Worm (Caenorhabditis elegans): Measurements from ENCODE around the gene tgt-2.

tgt-2 gene

ce11 chrV:19001016-19001415 is 2.9 kb downstream of the tgt-2 start, which contains the start of gene Y39B6A.34:
Gene Y39B6A.34, plus strand, starts transcription at chrV:19001018.
- no peak for TF ChIP-seq ets-5 (GFP tag; IDR thresholded peaks at IDR 0.05)
- TF ChIP-seq Y116A8C.19 (tag; optimal IDR thresholded peaks at IDR 0.05; ENCODE audit: borderline replicate concordance): no peak
- TF ChIP-seq ztf-4 (tag; optimal IDR thresholded peaks at IDR 0.05): peak; percentile 33
- peak in 1 of 3 experiments; percentile 46 for TF ChIP-seq ceh-82 (tag; optimal IDR thresholded peaks at IDR 0.05)
- TF ChIP-seq isw-1 (GFP tag; IDR thresholded peaks at IDR 0.05): no peak
- peak in 1 of 2 experiments; percentile 30 for TF ChIP-seq lin-35 (GFP tag; optimal IDR thresholded peaks at IDR 0.05)
- TF ChIP-seq skn-1 (tag; optimal IDR thresholded peaks at IDR 0.05): peak; percentile 14
- TF ChIP-seq dpl-1 (GFP tag; optimal IDR thresholded peaks at IDR 0.05): peak in 2 of 3 experiments; percentile 11 to 32
- TF ChIP-seq tbx-2 (tag; optimal IDR thresholded peaks at IDR 0.05): peak; percentile 15
- TF ChIP-seq nhr-19 (GFP tag; conservative IDR thresholded peaks at IDR 0.05): peak; percentile 52
- TF ChIP-seq lsy-2 (tag; optimal IDR thresholded peaks at IDR 0.05): peak; percentile 11 to 48
- TF ChIP-seq nhr-71 (tag; optimal IDR thresholded peaks at IDR 0.05): peak; percentile 45
- peak; percentile 23 for TF ChIP-seq dsc-1 (tag; optimal IDR thresholded peaks at IDR 0.05)
- TF ChIP-seq efl-1 (optimal IDR thresholded peaks at IDR 0.05): peak; percentile 2 to 40
- TF ChIP-seq efl-1 (GFP tag; optimal IDR thresholded peaks at IDR 0.05 in 1 of 2): peak; percentile 31 to 76
- TF ChIP-seq lin-39 (tag; optimal IDR thresholded peaks at IDR 0.05): no peak
- no peak for TF ChIP-seq alr-1 (tag; optimal IDR thresholded peaks at IDR 0.05; ENCODE audit: borderline replicate concordance)
- TF ChIP-seq snu-23 (GFP tag; optimal IDR thresholded peaks at IDR 0.05): peak; percentile 38
- no peak for TF ChIP-seq zip-4 (GFP tag; optimal IDR thresholded peaks at IDR 0.05)
- TF ChIP-seq swsn-7 (tag; optimal IDR thresholded peaks at IDR 0.05): peak; percentile 36
- no peak for TF ChIP-seq egl-27 (tag; optimal IDR thresholded peaks at IDR 0.05)
- peak; percentile 1 for TF ChIP-seq C16A3.4 (tag; optimal IDR thresholded peaks at IDR 0.05)
- TF ChIP-seq elt-2 (tag; optimal IDR thresholded peaks at IDR 0.05): peak; percentile 12

- TF ChIP-seq tlp-1 (tag; optimal IDR thresholded peaks at IDR 0.05) (no peak), pqm-1 (tag; optimal IDR thresholded peaks at IDR 0.05) (no peak), snu-23 (GFP tag; optimal IDR thresholded peaks at IDR 0.05) (no peak), xbp-1 (tag; optimal IDR thresholded peaks at IDR 0.05) (no peak), unc-98 (GFP tag; IDR thresholded peaks at IDR 0.05) (no peak), Y116A8C.19 (tag; optimal IDR thresholded peaks at IDR 0.05; ENCODE audit: borderline replicate concordance) (no peak), tbx-2 (tag; optimal IDR thresholded peaks at IDR 0.05) (no peak), unc-130 (tag; optimal IDR thresholded peaks at IDR 0.05) (no peak), nhr-12 (tag; optimal IDR thresholded peaks at IDR 0.05) (no peak), elt-2 (tag; optimal IDR thresholded peaks at IDR 0.05) (no peak), ceh-88 (GFP tag; IDR thresholded peaks at IDR 0.05) (no peak), nhr-77 (tag; optimal IDR thresholded peaks at IDR 0.05) (no peak), C04F5.9 (tag; optimal IDR thresholded peaks at IDR 0.05) (no peak)
These were observed 3.5 kb downstream of the tgt-2 start, which contains the start of gene Y39B6A.33 for ce11 chrV:19001656-19002055. Gene Y39B6A.33, plus strand, starts transcription at chrV:19001956.

ce11 chrV:19010405-19010804 is 12.3 kb downstream of the tgt-2 start:
- TF ChIP-seq pqm-1 (tag; optimal IDR thresholded peaks at IDR 0.05) (no peak), ceh-88 (GFP tag; IDR thresholded peaks at IDR 0.05) (no peak), lin-35 (GFP tag; optimal IDR thresholded peaks at IDR 0.05) (no peak), ceh-8 (GFP tag; optimal IDR thresholded peaks at IDR 0.05) (no peak), nhr-11 (tag; optimal IDR thresholded peaks at IDR 0.05) (no peak), blmp-1 (tag; optimal IDR thresholded peaks at IDR 0.05) (no peak), lin-14 (GFP tag; optimal IDR thresholded peaks at IDR 0.05) (no peak), hlh-17 (GFP tag; optimal IDR thresholded peaks at IDR 0.05; ENCODE audit: borderline replicate concordance) (no peak), nhr-47 (tag; optimal IDR thresholded peaks at IDR 0.05) (no peak)
